Worm (Caenorhabditis elegans) whole organism, L4 larva: ENCODE measurements around the gene gex-5.

ENCODE experiments used
- D1046.2 ChIP-seq: fragments of 200-800 bp; sonication (Bioruptor generic); IDR thresholded peaks from 2 replicates; pipeline ENCODE4 v1.3.6; 2022; ENCODE audit warnings: missing genetic modification characterization, missing compliant biosample characterization
- F10B5.3 ChIP-seq: sonication (generic microtip); optimal IDR thresholded peaks from 2 replicates; lab custom pipeline; 2016; ENCODE audit warnings: mild to moderate bottlenecking, missing genetic modification characterization, missing compliant biosample characterization
- F37D6.2 ChIP-seq: sonication (generic microtip); optimal IDR thresholded peaks from 2 replicates; lab custom pipeline; 2016; ENCODE audit warnings: mild to moderate bottlenecking, missing genetic modification characterization, missing compliant biosample characterization
- T20F7.1 ChIP-seq: fragments of 200-800 bp; sonication (Bioruptor generic); optimal IDR thresholded peaks from 2 replicates; lab custom pipeline; 2018; ENCODE audit warnings: mild to moderate bottlenecking, missing genetic modification characterization, missing compliant biosample characterization
- Y75B8A.6 ChIP-seq: fragments of 200-800 bp; sonication (Bioruptor generic); IDR thresholded peaks from 2 replicates; pipeline ENCODE4 v1.3.6; 2022; ENCODE audit warnings: missing genetic modification reagents, missing genetic modification characterization, missing compliant biosample characterization
- ZK546.5 ChIP-seq, 2 experiments: sonication (generic microtip); optimal IDR thresholded peaks; 2 replicates each; lab custom pipeline; 2017; ENCODE audit warnings: missing biosample characterization in 2 of 2, missing genetic modification characterization in 2 of 2
- aha-1 ChIP-seq: fragments of 150-350 bp; peaks from one replicate; lab custom pipeline; 2014; ENCODE audit warnings: missing biosample characterization, missing genetic modification characterization
- ama-1 ChIP-seq: fragments of 150-350 bp; optimal IDR thresholded peaks from 2 replicates; lab custom pipeline; 2014; ENCODE audit warnings: inconsistent platforms, mixed read lengths
- ceh-32 ChIP-seq: sonication (generic microtip); optimal IDR thresholded peaks from 2 replicates; lab custom pipeline; 2016; ENCODE audit warnings: mild to moderate bottlenecking, missing genetic modification characterization, missing compliant biosample characterization; ENCODE audit not compliant: poor library complexity
- ceh-62 ChIP-seq: sonication (generic microtip); optimal IDR thresholded peaks from 2 replicates; lab custom pipeline; 2017; ENCODE audit warnings: missing biosample characterization, missing genetic modification characterization
- ces-1 ChIP-seq: fragments of 150-350 bp; sonication (generic microtip); optimal IDR thresholded peaks from 4 replicates; lab custom pipeline; 2014; ENCODE audit warnings: missing biosample characterization, missing genetic modification reagents, missing genetic modification characterization
- daf-16 ChIP-seq, 3 experiments: sonication (generic microtip); optimal IDR thresholded peaks; 2 replicates each; lab custom pipeline; 2016 to 2017; ENCODE audit warnings: missing genetic modification characterization in 3 of 3, missing genetic modification reagents in 3 of 3, mild to moderate bottlenecking in 2 of 3, missing compliant biosample characterization in 2 of 3, missing biosample characterization in 1 of 3, moderate library complexity in 1 of 3
- daf-8 ChIP-seq: fragments of 200-800 bp; sonication (Bioruptor generic); IDR thresholded peaks from 2 replicates; pipeline ENCODE4 v1.3.6; 2022; ENCODE audit warnings: missing genetic modification characterization, missing compliant biosample characterization
- dmd-6 ChIP-seq: fragments of 200-800 bp; sonication (Bioruptor generic); IDR thresholded peaks from 2 replicates; pipeline ENCODE4 v1.3.6; 2022; ENCODE audit warnings: missing genetic modification reagents, missing genetic modification characterization, missing compliant biosample characterization
- dmd-9 ChIP-seq: fragments of 200-800 bp; sonication (Bioruptor generic); IDR thresholded peaks from 2 replicates; pipeline ENCODE4 v1.3.6; 2022; ENCODE audit warnings: missing genetic modification reagents, missing genetic modification characterization, missing compliant biosample characterization
- dve-1 ChIP-seq: sonication (generic microtip); optimal IDR thresholded peaks from 2 replicates; lab custom pipeline; 2017; ENCODE audit warnings: antibody characterized with exemption, mild to moderate bottlenecking, missing genetic modification characterization, missing compliant biosample characterization; ENCODE audit not compliant: insufficient read depth
- fos-1 ChIP-seq: fragments of 150-350 bp; optimal IDR thresholded peaks from 2 replicates; lab custom pipeline; 2014; ENCODE audit warnings: missing biosample characterization, missing genetic modification characterization
- hlh-30 ChIP-seq: sonication (generic microtip); optimal IDR thresholded peaks from 2 replicates; lab custom pipeline; 2017; ENCODE audit warnings: antibody characterized with exemption, mild to moderate bottlenecking, missing genetic modification characterization, missing compliant biosample characterization; ENCODE audit not compliant: insufficient read depth
- hmg-1.1 ChIP-seq: fragments of 200-800 bp; sonication (Bioruptor generic); IDR thresholded peaks from 2 replicates; pipeline ENCODE4 v1.3.6; 2022; ENCODE audit warnings: missing genetic modification reagents, missing genetic modification characterization, missing compliant biosample characterization
- jun-1 ChIP-seq: fragments of 150-350 bp; optimal IDR thresholded peaks from 2 replicates; lab custom pipeline; 2014; ENCODE audit warnings: missing biosample characterization, missing genetic modification reagents, missing genetic modification characterization
- lin-1 ChIP-seq: fragments of 200-800 bp; sonication (Bioruptor generic); IDR thresholded peaks from 2 replicates; pipeline ENCODE4 v1.3.6; 2022; ENCODE audit warnings: missing genetic modification reagents, missing genetic modification characterization, missing compliant biosample characterization
- lin-38 ChIP-seq: fragments of 200-800 bp; sonication (Bioruptor generic); IDR thresholded peaks from 2 replicates; pipeline ENCODE4 v1.3.6; 2022; ENCODE audit warnings: missing genetic modification reagents, missing genetic modification characterization, missing compliant biosample characterization
- madf-9 ChIP-seq: fragments of 200-800 bp; sonication (Bioruptor generic); conservative IDR thresholded peaks from 2 replicates; pipeline ENCODE4 v1.3.6; 2022; ENCODE audit warnings: missing genetic modification reagents, missing genetic modification characterization, missing compliant biosample characterization
- mdl-1 ChIP-seq, 2 experiments: fragments of 150-350 bp in 1 of 2; sonication (generic microtip) in 1 of 2; optimal IDR thresholded peaks; 2 replicates each; lab custom pipeline; 2014 to 2017; ENCODE audit warnings: missing biosample characterization in 2 of 2, missing genetic modification characterization in 2 of 2
- mep-1 ChIP-seq: fragments of 150-350 bp; sonication (generic microtip); optimal IDR thresholded peaks from 3 replicates; lab custom pipeline; 2014; ENCODE audit warnings: missing biosample characterization, missing genetic modification characterization
- mes-2 ChIP-seq: sonication (generic microtip); optimal IDR thresholded peaks from 2 replicates; lab custom pipeline; 2016; ENCODE audit warnings: missing genotype, mild to moderate bottlenecking, missing genetic modification characterization, missing compliant biosample characterization; ENCODE audit not compliant: poor library complexity, severe bottlenecking
- nhr-10 ChIP-seq: fragments of 150-350 bp; optimal IDR thresholded peaks from 2 replicates; lab custom pipeline; 2014; ENCODE audit warnings: missing biosample characterization, missing genetic modification characterization
- nhr-237 ChIP-seq: sonication (generic microtip); optimal IDR thresholded peaks from 2 replicates; lab custom pipeline; 2017; ENCODE audit warnings: missing biosample characterization, missing genetic modification characterization
- nhr-41 ChIP-seq: fragments of 200-800 bp; sonication (Bioruptor generic); IDR thresholded peaks from 2 replicates; pipeline ENCODE4 v1.3.6; 2022; ENCODE audit warnings: missing genetic modification reagents, missing genetic modification characterization, missing compliant biosample characterization
- nhr-6 ChIP-seq: fragments of 150-350 bp; optimal IDR thresholded peaks from 2 replicates; lab custom pipeline; 2014; ENCODE audit warnings: missing biosample characterization, missing genetic modification characterization
- rbr-2 ChIP-seq: sonication (generic microtip); optimal IDR thresholded peaks from 2 replicates; lab custom pipeline; 2016; ENCODE audit warnings: missing genotype, missing genetic modification characterization, missing compliant biosample characterization
- snpc-1.2 ChIP-seq: fragments of 200-800 bp; sonication (Bioruptor generic); IDR thresholded peaks from 2 replicates; pipeline ENCODE4 v1.3.6; 2022; ENCODE audit warnings: missing genetic modification reagents, missing genetic modification characterization, missing compliant biosample characterization
- zip-11 ChIP-seq: fragments of 200-800 bp; sonication (Bioruptor generic); IDR thresholded peaks from 2 replicates; pipeline ENCODE4 v1.3.6; 2022; ENCODE audit warnings: missing genetic modification characterization, missing compliant biosample characterization

gex-5 gene

ce11 chrIII:4817240-4817639 is 35.5 kb upstream of the gex-5 start, which contains the start of gene F26A1.4:
Gene F26A1.4 (plus strand): TSS chrIII:4817540.
- no peak for TF ChIP-seq ama-1 (lab: Kevin White, UChicago)
- no peak for TF ChIP-seq D1046.2
- no peak for TF ChIP-seq nhr-41
- no peak for TF ChIP-seq dmd-9 (GFP tag; lab: Robert Waterston, UW)
- no peak for TF ChIP-seq ces-1 (GFP tag; lab: Kevin White, UChicago)
- TF ChIP-seq F10B5.3: no peak
- TF ChIP-seq lin-1 (GFP tag; lab: Robert Waterston, UW): no peak
- no peak for TF ChIP-seq F37D6.2
- no peak for TF ChIP-seq nhr-6 (tag; lab: Kevin White, UChicago)
- TF ChIP-seq hlh-30 (tag; lab: Kevin White, UChicago): no peak
- TF ChIP-seq dve-1: no peak
- TF ChIP-seq ceh-62 (tag; lab: Kevin White, UChicago): no peak

ce11 chrIII:4814730-4815129 is 32.9 kb upstream of the gex-5 start, which contains the start of gene arl-6:
Gene arl-6 (minus strand): TSS chrIII:4814830.
- TF ChIP-seq zip-11: no peak
- TF ChIP-seq daf-8: no peak
- no peak for TF ChIP-seq ama-1 (lab: Kevin White, UChicago)
- no peak for TF ChIP-seq fos-1 (tag; lab: Kevin White, UChicago)
- TF ChIP-seq snpc-1.2 (GFP tag; lab: Robert Waterston, UW): no peak
- TF ChIP-seq jun-1 (tag; lab: Kevin White, UChicago): no peak
- no peak for TF ChIP-seq nhr-6 (tag; lab: Kevin White, UChicago)
- TF ChIP-seq ZK546.5 (tag; optimal IDR thresholded peaks at IDR 0.05; lab: Kevin White, UChicago): no peak
- no peak for TF ChIP-seq D1046.2
- TF ChIP-seq ceh-32 (tag; lab: Kevin White, UChicago): no peak
- no peak for TF ChIP-seq hmg-1.1
- TF ChIP-seq nhr-10 (tag; lab: Kevin White, UChicago): no peak
- no peak for TF ChIP-seq mep-1 (tag; lab: Kevin White, UChicago)

- no peak for TF ChIP-seq nhr-10 (tag; lab: Kevin White, UChicago)
These were observed 29.4 kb upstream of the gex-5 start, which contains the start of gene C38D4.7 for ce11 chrIII:4811195-4811594. Gene C38D4.7 (minus strand): TSS chrIII:4811295.

- TF ChIP-seq nhr-237 (no peak), mdl-1 (tag; optimal IDR thresholded peaks at IDR 0.05; lab: Kevin White, UChicago) (no peak), nhr-6 (tag; lab: Kevin White, UChicago) (no peak), aha-1 (no peak), T20F7.1 (GFP tag; lab: Kevin White, UChicago) (no peak), Y75B8A.6 (GFP tag; lab: Robert Waterston, UW) (no peak), D1046.2 (no peak), dmd-6 (GFP tag; lab: Robert Waterston, UW) (no peak)
These were observed 27.9 kb upstream of the gex-5 start, which contains the start of gene pal-1 for ce11 chrIII:4809526-4810153. Gene pal-1 (minus strand): TSS chrIII:4809576.

ce11 chrIII:4808089-4808488 is 26.3 kb upstream of the gex-5 start:
- TF ChIP-seq lin-38 (GFP tag; lab: Robert Waterston, UW) (0 out of 2 replicates have a peak, but pooled peaks have one; percentile 17), mes-2 (tag; lab: Kevin White, UChicago) (no peak), daf-16 (GFP tag; optimal IDR thresholded peaks at IDR 0.05; lab: Kevin White, UChicago) (no peak), daf-16 (tag; optimal IDR thresholded peaks at IDR 0.05; lab: Kevin White, UChicago) (peak; percentile 9), ceh-62 (tag; lab: Kevin White, UChicago) (no peak), madf-9 (GFP tag; lab: Robert Waterston, UW) (no peak), rbr-2 (tag; lab: Kevin White, UChicago) (no peak)
- TF ChIP-seq, all 104 proteins: peak for 2
